Worm (Caenorhabditis elegans): ENCODE results near the gene pqn-48.
A peak's percentile ranks its signal among the peaks of the same experiment; 100 is the strongest.

Gene pqn-48

ce11 chrII:4090790-4091189 is 52.1 kb downstream of the pqn-48 start:
- TF ChIP-seq arid-1 (GFP tag; conservative IDR thresholded peaks at IDR 0.05) (no peak), hlh-11 (tag; optimal IDR thresholded peaks at IDR 0.05) (peak; percentile 73), lin-39 (tag; optimal IDR thresholded peaks at IDR 0.05) (no peak), F10B5.3 (tag; optimal IDR thresholded peaks at IDR 0.05) (no peak), ama-1 (optimal IDR thresholded peaks at IDR 0.05) (peak; percentile 1), nhr-28 (tag; optimal IDR thresholded peaks at IDR 0.05) (peak; percentile 73), ceh-82 (tag; optimal IDR thresholded peaks at IDR 0.05) (no peak), nhr-48 (tag; optimal IDR thresholded peaks at IDR 0.05) (peak; percentile 56), dmd-9 (GFP tag; IDR thresholded peaks at IDR 0.05) (no peak), unc-62 (GFP tag; optimal IDR thresholded peaks at IDR 0.05 in 1 of 2) (peak in 1 of 2 experiments; percentile 24), unc-62 (tag; optimal IDR thresholded peaks at IDR 0.05) (no peak), ceh-32 (tag; optimal IDR thresholded peaks at IDR 0.05; ENCODE audit: poor library complexity) (no peak), mdl-1 (tag; optimal IDR thresholded peaks at IDR 0.05) (peak in 1 of 2 experiments; percentile 41), tra-1 (GFP tag; IDR thresholded peaks at IDR 0.05) (0 out of 2 replicates have a peak, but pooled peaks have one; percentile 25), hmg-1.1 (GFP tag; IDR thresholded peaks at IDR 0.05) (no peak), fkh-10 (GFP tag; optimal IDR thresholded peaks at IDR 0.05) (no peak), mxl-3 (GFP tag; optimal IDR thresholded peaks at IDR 0.05) (peak; percentile 88), nhr-41 (GFP tag; IDR thresholded peaks at IDR 0.05) (no peak), lir-3 (tag; optimal IDR thresholded peaks at IDR 0.05) (no peak), hlh-30 (tag; optimal IDR thresholded peaks at IDR 0.05; ENCODE audit: insufficient read depth) (peak; percentile 82), nhr-77 (tag; optimal IDR thresholded peaks at IDR 0.05) (peak; percentile 39), zfp-2 (tag; optimal IDR thresholded peaks at IDR 0.05) (no peak), F49E8.2 (tag; optimal IDR thresholded peaks at IDR 0.05; ENCODE audit: borderline replicate concordance) (no peak), F37D6.2 (tag; optimal IDR thresholded peaks at IDR 0.05) (no peak), egl-43 (GFP tag; IDR thresholded peaks at IDR 0.05) (no peak), daf-16 (GFP tag; optimal IDR thresholded peaks at IDR 0.05) (no peak), daf-16 (tag; optimal IDR thresholded peaks at IDR 0.05) (peak; percentile 34), daf-12 (tag; optimal IDR thresholded peaks at IDR 0.05) (no peak), daf-19 (GFP tag; conservative IDR thresholded peaks at IDR 0.05) (no peak), unc-130 (GFP tag; optimal IDR thresholded peaks at IDR 0.05) (no peak), dve-1 (tag; optimal IDR thresholded peaks at IDR 0.05; ENCODE audit: insufficient read depth) (peak; percentile 35), dmd-6 (GFP tag; IDR thresholded peaks at IDR 0.05) (peak; percentile 51; the same call in 1 of the 2 replicates)

ce11 chrII:4091828-4092227 is 53.1 kb downstream of the pqn-48 start, which contains the start of gene R11F4.1:
Gene R11F4.1 (plus strand): TSS chrII:4091930.
- TF ChIP-seq vab-7 (GFP tag; IDR thresholded peaks at IDR 0.05) = no peak
- peak; percentile 97 for TF ChIP-seq aha-1 (tag)

ce11 chrII:4092502-4092901 is 53.8 kb downstream of the pqn-48 start:
- no peak for TF ChIP-seq egl-43 (GFP tag; IDR thresholded peaks at IDR 0.05)
- peak in 1 of 2 experiments; percentile 39 for TF ChIP-seq lsy-2 (tag; optimal IDR thresholded peaks at IDR 0.05)
- TF ChIP-seq zfp-3 (GFP tag; conservative IDR thresholded peaks at IDR 0.05) = peak; percentile 48; the same call in 1 of the 2 replicates
- no peak for TF ChIP-seq jun-1 (tag; optimal IDR thresholded peaks at IDR 0.05)
- no peak for TF ChIP-seq php-3 (GFP tag; IDR thresholded peaks at IDR 0.05)
- TF ChIP-seq nhr-6 (tag; optimal IDR thresholded peaks at IDR 0.05) = no peak
- no peak for TF ChIP-seq zfp-2 (tag; optimal IDR thresholded peaks at IDR 0.05)
- TF ChIP-seq unc-62 (GFP tag; optimal IDR thresholded peaks at IDR 0.05 in 1 of 2) = peak in 1 of 2 experiments; percentile 58
- TF ChIP-seq unc-62 (tag; optimal IDR thresholded peaks at IDR 0.05) = no peak
- no peak for TF ChIP-seq dmd-8 (GFP tag; IDR thresholded peaks at IDR 0.05)

All from whole organism, L4 larva.